Worm (Caenorhabditis elegans): ENCODE data around the gene mihp-2.

DNA sequence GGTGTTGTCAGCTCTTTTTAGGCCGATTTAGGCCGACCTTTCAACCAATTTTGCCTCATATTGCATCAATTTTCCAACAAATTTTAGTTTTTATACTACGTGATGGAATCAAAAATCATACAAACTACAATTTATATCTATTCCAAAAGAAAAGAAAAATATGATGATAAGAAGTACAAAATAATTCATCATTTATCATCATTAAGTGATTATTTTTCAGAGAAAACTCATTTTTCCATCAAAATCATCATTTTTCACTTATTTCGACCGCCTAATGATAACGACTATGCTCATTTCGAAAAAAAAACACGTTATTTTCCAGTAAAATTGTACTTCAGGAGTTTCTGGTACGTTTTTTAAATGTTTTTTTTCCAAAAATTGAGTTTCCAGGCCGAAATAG lies 48.8 kb upstream of the mihp-2 start:
- TF ChIP-seq W03F9.2 (tag; optimal IDR thresholded peaks at IDR 0.05) = no peak
- no peak for TF ChIP-seq him-1 (tag; optimal IDR thresholded peaks at IDR 0.05)

Measured in whole organism, L4/young adult.